Worm (Caenorhabditis elegans) whole organism, L2 larva: ENCODE measurements around the gene Y49F6C.2.

Source experiments
- C34F6.9 ChIP-seq: fragments of 150-350 bp; optimal IDR thresholded peaks from 2 replicates; lab custom pipeline; 2014; ENCODE audit warnings: missing biosample characterization, missing genetic modification characterization
- F13H6.1 ChIP-seq: sonication (generic microtip); optimal IDR thresholded peaks from 2 replicates; lab custom pipeline; 2016; ENCODE audit warnings: missing genetic modification characterization, missing compliant biosample characterization
- R02D3.7 ChIP-seq: fragments of 150-350 bp; optimal IDR thresholded peaks from 2 replicates; lab custom pipeline; 2014; ENCODE audit warnings: missing biosample characterization, missing genetic modification characterization
- Y55F3AM.14 ChIP-seq: fragments of 200-800 bp; sonication (Bioruptor generic); optimal IDR thresholded peaks from 2 replicates; lab custom pipeline; 2018; ENCODE audit warnings: mild to moderate bottlenecking, missing genetic modification characterization, missing compliant biosample characterization
- ZK546.5 ChIP-seq: sonication (generic microtip); optimal IDR thresholded peaks from 2 replicates; lab custom pipeline; 2017; ENCODE audit warnings: missing biosample characterization, missing genetic modification characterization
- alr-1 ChIP-seq: fragments of 150-350 bp; optimal IDR thresholded peaks from 2 replicates; lab custom pipeline; 2014; ENCODE audit warnings: missing biosample characterization, missing genetic modification characterization
- aly-2 ChIP-seq: fragments of 150-350 bp; optimal IDR thresholded peaks from 2 replicates; lab custom pipeline; 2014; ENCODE audit warnings: missing biosample characterization, missing genetic modification characterization
- ama-1 ChIP-seq: fragments of 150-350 bp; optimal IDR thresholded peaks from 2 replicates; lab custom pipeline; 2018; ENCODE audit warnings: inconsistent platforms
- blmp-1 ChIP-seq: sonication (generic microtip); optimal IDR thresholded peaks from 2 replicates; lab custom pipeline; 2017; ENCODE audit warnings: missing genetic modification characterization, mild to moderate bottlenecking, missing compliant biosample characterization, antibody characterized with exemption, moderate library complexity; ENCODE audit not compliant: insufficient read depth
- ceh-16 ChIP-seq: fragments of 150-350 bp; optimal IDR thresholded peaks from 2 replicates; lab custom pipeline; 2014; ENCODE audit warnings: missing biosample characterization, missing genetic modification characterization
- ceh-82 ChIP-seq: fragments of 150-350 bp; optimal IDR thresholded peaks from 2 replicates; lab custom pipeline; 2014; ENCODE audit warnings: missing biosample characterization, missing genetic modification characterization
- crh-2 ChIP-seq: sonication (generic microtip); optimal IDR thresholded peaks from 2 replicates; lab custom pipeline; 2017; ENCODE audit warnings: missing biosample characterization, missing genetic modification characterization
- elt-1 ChIP-seq: fragments of 150-350 bp; optimal IDR thresholded peaks from 2 replicates; lab custom pipeline; 2014; ENCODE audit warnings: missing biosample characterization, missing genetic modification characterization
- elt-3 ChIP-seq: sonication (generic microtip); optimal IDR thresholded peaks from 2 replicates; lab custom pipeline; 2017; ENCODE audit warnings: missing biosample characterization, missing genetic modification characterization
- fos-1 ChIP-seq: fragments of 150-350 bp; optimal IDR thresholded peaks from 2 replicates; lab custom pipeline; 2014; ENCODE audit warnings: missing biosample characterization, missing genetic modification characterization
- lin-11 ChIP-seq: fragments of 150-350 bp; sonication (generic microtip); optimal IDR thresholded peaks from 2 replicates; lab custom pipeline; 2014; ENCODE audit warnings: missing biosample characterization, missing genetic modification characterization, inconsistent platforms, mixed read lengths
- lin-13 ChIP-seq: fragments of 150-350 bp; optimal IDR thresholded peaks from 2 replicates; lab custom pipeline; 2014; ENCODE audit warnings: missing biosample characterization, missing genetic modification reagents, missing genetic modification characterization
- lsy-2 ChIP-seq, 2 experiments: fragments of 150-350 bp in 1 of 2; sonication (generic microtip) in 1 of 2; optimal IDR thresholded peaks; 2 replicates each; lab custom pipeline; 2014 to 2017; ENCODE audit warnings: missing biosample characterization in 2 of 2, missing genetic modification characterization in 2 of 2
- mab-5 ChIP-seq: fragments of 150-350 bp; optimal IDR thresholded peaks from 2 replicates; lab custom pipeline; 2014; ENCODE audit warnings: missing biosample characterization, missing genetic modification characterization
- mdl-1 ChIP-seq, 2 experiments: fragments of 150-350 bp in 1 of 2; sonication (generic microtip) in 1 of 2; optimal IDR thresholded peaks; 2 replicates each; lab custom pipeline; 2017; ENCODE audit warnings: missing biosample characterization in 2 of 2, missing genetic modification characterization in 2 of 2
- nhr-10 ChIP-seq: sonication (generic microtip); optimal IDR thresholded peaks from 2 replicates; lab custom pipeline; 2017; ENCODE audit warnings: missing biosample characterization, missing genetic modification characterization
- nhr-11 ChIP-seq: fragments of 150-350 bp; optimal IDR thresholded peaks from 2 replicates; lab custom pipeline; 2014; ENCODE audit warnings: missing biosample characterization, missing genetic modification characterization
- nhr-129 ChIP-seq: fragments of 150-350 bp; optimal IDR thresholded peaks from 2 replicates; lab custom pipeline; 2014; ENCODE audit warnings: missing biosample characterization, missing genetic modification characterization
- nhr-21 ChIP-seq: fragments of 150-350 bp; optimal IDR thresholded peaks from 2 replicates; lab custom pipeline; 2014; ENCODE audit warnings: missing biosample characterization, missing genetic modification characterization
- nhr-23 ChIP-seq: fragments of 150-350 bp; optimal IDR thresholded peaks from 2 replicates; lab custom pipeline; 2014; ENCODE audit warnings: missing biosample characterization, missing genetic modification reagents, missing genetic modification characterization
- nhr-237 ChIP-seq: fragments of 150-350 bp; optimal IDR thresholded peaks from 2 replicates; lab custom pipeline; 2014; ENCODE audit warnings: missing biosample characterization, missing genetic modification characterization
- nhr-25 ChIP-seq: fragments of 150-350 bp; sonication (generic microtip); optimal IDR thresholded peaks from 3 replicates; lab custom pipeline; 2014; ENCODE audit warnings: missing biosample characterization, missing genetic modification characterization
- nhr-6 ChIP-seq: fragments of 150-350 bp; optimal IDR thresholded peaks from 2 replicates; lab custom pipeline; 2014; ENCODE audit warnings: missing biosample characterization, missing genetic modification characterization
- nhr-77 ChIP-seq: fragments of 150-350 bp; optimal IDR thresholded peaks from 2 replicates; lab custom pipeline; 2014; ENCODE audit warnings: missing biosample characterization, missing genetic modification characterization
- sem-4 ChIP-seq: fragments of 150-350 bp; optimal IDR thresholded peaks from 2 replicates; lab custom pipeline; 2014; ENCODE audit warnings: missing biosample characterization, missing genetic modification reagents, missing genetic modification characterization
- snpc-4 ChIP-seq: fragments of 150-350 bp; optimal IDR thresholded peaks from 2 replicates; lab custom pipeline; 2014; ENCODE audit warnings: missing biosample characterization, missing genetic modification characterization
- unc-39 ChIP-seq: fragments of 150-350 bp; optimal IDR thresholded peaks from 2 replicates; lab custom pipeline; 2014; ENCODE audit warnings: missing biosample characterization, missing genetic modification characterization
- unc-62 ChIP-seq: fragments of 150-350 bp; optimal IDR thresholded peaks from 2 replicates; lab custom pipeline; 2014; ENCODE audit warnings: missing biosample characterization, missing genetic modification reagents, missing genetic modification characterization
- zag-1 ChIP-seq: fragments of 150-350 bp; optimal IDR thresholded peaks from 2 replicates; lab custom pipeline; 2014; ENCODE audit warnings: missing biosample characterization, missing genetic modification characterization
- ztf-1 ChIP-seq: fragments of 200-800 bp; sonication (Bioruptor generic); conservative IDR thresholded peaks from 2 replicates; pipeline ENCODE4 v1.3.6; 2022; ENCODE audit warnings: missing genetic modification characterization, missing compliant biosample characterization

The Y49F6C.2 gene

ce11 chrII:3387503-3387902 is 9.1 kb downstream of the Y49F6C.2 start, which contains the start of gene T06D4.6:
TSS of gene T06D4.6 (minus strand) at chrII:3387603.
- TF ChIP-seq F13H6.1 (no peak), fos-1 (tag; lab: Kevin White, UChicago) (no peak), unc-39 (tag; lab: Kevin White, UChicago) (no peak), ceh-82 (no peak)

DNA sequence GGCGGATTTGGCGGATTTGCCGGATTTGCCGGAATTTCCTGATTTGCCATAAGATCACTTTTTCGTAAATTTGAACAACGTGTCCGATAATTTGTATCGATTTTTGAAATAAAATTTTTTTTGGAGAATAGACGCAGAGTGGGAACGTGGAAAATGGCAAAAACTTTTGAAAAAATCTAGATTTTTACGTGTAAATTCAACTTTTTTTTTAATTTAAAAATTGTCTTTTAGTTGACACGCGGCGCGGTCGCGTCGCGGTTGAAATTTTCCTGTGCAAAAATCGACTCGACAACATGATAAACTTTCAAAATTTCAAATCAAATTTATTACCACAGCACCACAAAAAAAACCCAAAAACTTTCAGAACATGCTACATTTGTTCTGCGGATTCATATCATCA is 17.1 kb downstream of the Y49F6C.2 start, which contains the start of gene nep-20:
Gene nep-20, minus strand, starts transcription at position 101 of the 400 bp plus-strand sequence.
- no peak for TF ChIP-seq nhr-11
- TF ChIP-seq lin-11 = no peak
- no peak for TF ChIP-seq snpc-4
- TF ChIP-seq ztf-1 (GFP tag; lab: Robert Waterston, UW) = no peak
- TF ChIP-seq nhr-21 (tag; lab: Kevin White, UChicago) = no peak
- no peak for TF ChIP-seq nhr-77
- TF ChIP-seq nhr-6 = no peak
- no peak for TF ChIP-seq ama-1 (lab: Kevin White, UChicago)
- TF ChIP-seq zag-1 (tag; lab: Kevin White, UChicago) = no peak
- TF ChIP-seq Y55F3AM.14 (GFP tag; lab: Kevin White, UChicago) = no peak

DNA sequence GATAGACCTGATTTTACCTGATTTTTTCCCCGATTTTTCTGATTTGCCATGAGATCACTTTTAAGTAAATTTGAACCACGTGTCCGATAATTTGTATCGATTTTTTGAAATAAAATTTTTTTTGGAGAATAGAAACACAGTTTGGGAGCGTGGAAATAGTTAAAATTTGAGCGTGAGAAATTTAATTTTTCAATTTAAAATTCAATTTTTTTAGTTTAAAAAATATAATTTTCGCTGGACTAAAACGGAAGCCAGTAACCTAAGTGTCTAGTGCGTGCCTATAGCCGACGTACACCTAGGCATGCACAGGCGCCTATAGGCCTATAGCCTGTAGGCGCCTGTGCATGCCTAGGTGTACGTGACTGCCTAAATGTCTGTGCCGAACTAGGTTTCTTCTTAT is 20.8 kb downstream of the Y49F6C.2 start, which contains the start of gene nep-9:
Gene nep-9, minus strand, starts transcription at position 101 of the 400 bp plus-strand sequence.
- no peak for TF ChIP-seq nhr-23
- no peak for TF ChIP-seq zag-1 (tag; lab: Kevin White, UChicago)
- no peak for TF ChIP-seq lin-13 (GFP tag; lab: Kevin White, UChicago)
- no peak for TF ChIP-seq nhr-129 (tag; lab: Kevin White, UChicago)
- TF ChIP-seq C34F6.9 = no peak
- no peak for TF ChIP-seq nhr-6
- TF ChIP-seq alr-1 (tag; lab: Kevin White, UChicago) = no peak
- no peak for TF ChIP-seq nhr-25 (tag; lab: Kevin White, UChicago)
- TF ChIP-seq crh-2 = no peak
- TF ChIP-seq R02D3.7 (tag; lab: Kevin White, UChicago) = no peak
- TF ChIP-seq ceh-82 = no peak
- no peak for TF ChIP-seq unc-39 (tag; lab: Kevin White, UChicago)
- no peak for TF ChIP-seq aly-2 (tag; lab: Kevin White, UChicago)
- no peak for TF ChIP-seq ceh-16 (tag; lab: Kevin White, UChicago)

- no peak for TF ChIP-seq mab-5 (tag; lab: Kevin White, UChicago)
- TF ChIP-seq elt-3 (tag; lab: Kevin White, UChicago) = no peak
- no peak for TF ChIP-seq aly-2 (tag; lab: Kevin White, UChicago)
- no peak for TF ChIP-seq ztf-1 (GFP tag; lab: Robert Waterston, UW)
- no peak for TF ChIP-seq unc-62 (GFP tag; lab: Kevin White, UChicago)
- TF ChIP-seq nhr-25 (tag; lab: Kevin White, UChicago) = no peak
- no peak for TF ChIP-seq nhr-129 (tag; lab: Kevin White, UChicago)
- no peak for TF ChIP-seq lin-11
These were observed 24.5 kb downstream of the Y49F6C.2 start, which contains the start of gene nep-10 for ce11 chrII:3402854-3403253. TSS of gene nep-10 (minus strand) at chrII:3402954.

ce11 chrII:3403535-3403934 is 25.2 kb downstream of the Y49F6C.2 start, which contains the start of gene nep-8:
TSS of gene nep-8 (plus strand) at chrII:3403835.
- TF ChIP-seq unc-39 (tag; lab: Kevin White, UChicago) (no peak), lin-11 (no peak), elt-1 (tag; lab: Kevin White, UChicago) (no peak), ama-1 (lab: Kevin White, UChicago) (no peak), mdl-1 (tag; optimal IDR thresholded peaks at IDR 0.05; lab: Kevin White, UChicago) (no peak), F13H6.1 (no peak), nhr-77 (no peak), unc-62 (GFP tag; lab: Kevin White, UChicago) (no peak), nhr-11 (no peak)

DNA sequence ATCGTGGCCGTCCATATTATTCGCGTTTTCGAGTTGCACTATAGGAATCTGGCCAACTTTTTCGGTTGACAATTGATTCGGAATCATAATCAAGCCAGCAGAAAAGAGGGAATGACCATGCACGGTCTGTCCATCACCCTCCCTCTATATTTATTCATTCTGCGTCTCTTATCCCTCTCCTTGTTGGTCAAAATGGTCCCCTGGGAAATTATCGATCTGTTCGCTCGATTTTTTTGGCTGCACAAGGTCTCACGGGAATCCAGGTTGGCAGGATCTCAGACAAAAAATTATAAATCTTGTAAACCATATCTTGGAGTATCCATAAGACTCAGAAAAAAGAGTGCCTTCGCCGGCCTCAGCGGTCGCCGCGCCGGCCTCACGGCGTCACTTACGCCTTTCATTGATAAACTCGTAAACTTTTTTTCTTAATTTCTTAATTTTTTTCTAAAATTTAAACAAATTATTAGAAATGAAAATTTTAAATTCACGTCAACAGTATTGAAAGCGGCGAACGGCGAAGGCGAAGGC is 36.1 kb downstream of the Y49F6C.2 start, which contains the start of the genes F18A12.7 and F18A12.2:
Gene F18A12.7, minus strand, starts transcription at position 101 of the 528 bp plus-strand sequence.
Gene F18A12.2, plus strand, starts transcription at position 478 of the 528 bp plus-strand sequence.
- TF ChIP-seq nhr-237 (tag; lab: Kevin White, UChicago) = no peak
- TF ChIP-seq mdl-1 (tag; optimal IDR thresholded peaks at IDR 0.05; lab: Kevin White, UChicago) = no peak
- TF ChIP-seq elt-1 (tag; lab: Kevin White, UChicago) = no peak
- TF ChIP-seq ama-1 (lab: Kevin White, UChicago) = no peak
- no peak for TF ChIP-seq sem-4 (tag; lab: Kevin White, UChicago)
- no peak for TF ChIP-seq lsy-2 (tag; optimal IDR thresholded peaks at IDR 0.05; lab: Kevin White, UChicago)
- no peak for TF ChIP-seq nhr-129 (tag; lab: Kevin White, UChicago)
- no peak for TF ChIP-seq Y55F3AM.14 (GFP tag; lab: Kevin White, UChicago)
- TF ChIP-seq blmp-1 (tag; lab: Kevin White, UChicago) = no peak
- no peak for TF ChIP-seq ZK546.5
- no peak for TF ChIP-seq nhr-10
